Worm (Caenorhabditis elegans): ENCODE data around the gene R10E9.2.

ce11 chrIII:4010168-4010567, 46.0 kb upstream of the R10E9.2 start:
- TF ChIP-seq unc-62 (GFP tag; optimal IDR thresholded peaks at IDR 0.05): no peak
- TF ChIP-seq ces-1 (GFP tag; optimal IDR thresholded peaks at IDR 0.05): no peak
- TF ChIP-seq nhr-20 (tag; optimal IDR thresholded peaks at IDR 0.05): peak; percentile 36
- no peak for TF ChIP-seq snpc-4 (tag; optimal IDR thresholded peaks at IDR 0.05)
- no peak for TF ChIP-seq dpl-1 (GFP tag; optimal IDR thresholded peaks at IDR 0.05)
- TF ChIP-seq skn-1 (tag; optimal IDR thresholded peaks at IDR 0.05): no peak

Measured in whole organism, L1 larva.